Fruit fly (Drosophila melanogaster) whole organism, wandering third instar larva: ENCODE data around the gene CG33288.

ENCODE experiments used
- sage ChIP-seq: fragments of 200-800 bp; sonication (Bioruptor generic); optimal IDR thresholded peaks from 2 replicates; lab custom pipeline; 2016; ENCODE audit warnings: missing biosample characterization, mild to moderate bottlenecking, missing genetic modification characterization
- sv ChIP-seq: fragments of 200-800 bp; sonication (Bioruptor generic); optimal IDR thresholded peaks from 3 replicates; lab custom pipeline; 2016; ENCODE audit warnings: missing biosample characterization, missing genetic modification characterization

DNA sequence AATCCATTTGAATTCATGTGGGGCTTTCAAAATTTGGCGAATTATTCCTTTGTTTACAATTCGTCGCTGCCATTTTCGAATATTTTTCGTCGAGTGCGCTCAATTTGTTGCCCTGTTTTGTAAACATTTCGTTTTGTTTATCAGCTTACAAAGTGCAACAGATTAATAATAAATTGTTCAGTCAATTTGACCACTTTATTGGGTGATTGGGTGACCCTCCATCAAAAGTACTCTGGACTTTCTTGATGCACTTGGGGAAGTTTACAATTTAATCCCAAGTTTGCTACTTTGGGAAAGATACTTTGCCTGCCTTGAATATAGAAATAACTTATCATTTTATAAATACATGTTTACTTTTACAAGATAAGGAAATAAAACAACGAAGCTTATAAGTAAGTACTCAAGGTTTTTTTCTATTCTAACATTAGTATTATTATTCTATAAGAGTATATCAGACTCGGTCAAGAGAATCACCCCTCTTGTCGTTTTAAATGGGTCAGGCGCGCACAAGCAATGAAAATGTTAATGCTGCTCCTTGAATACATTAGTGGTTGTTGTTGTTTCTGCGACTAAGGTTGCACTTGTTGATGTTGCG is 46.9 kb upstream of the CG33288 start:
- TF ChIP-seq sv (GFP tag; lab: Kevin White, UChicago), result no peak
- TF ChIP-seq sage (GFP tag; lab: Kevin White, UChicago), result no peak
